Fruit fly (Drosophila melanogaster): ENCODE data around the gene CG33003.

Gene CG33003

DNA sequence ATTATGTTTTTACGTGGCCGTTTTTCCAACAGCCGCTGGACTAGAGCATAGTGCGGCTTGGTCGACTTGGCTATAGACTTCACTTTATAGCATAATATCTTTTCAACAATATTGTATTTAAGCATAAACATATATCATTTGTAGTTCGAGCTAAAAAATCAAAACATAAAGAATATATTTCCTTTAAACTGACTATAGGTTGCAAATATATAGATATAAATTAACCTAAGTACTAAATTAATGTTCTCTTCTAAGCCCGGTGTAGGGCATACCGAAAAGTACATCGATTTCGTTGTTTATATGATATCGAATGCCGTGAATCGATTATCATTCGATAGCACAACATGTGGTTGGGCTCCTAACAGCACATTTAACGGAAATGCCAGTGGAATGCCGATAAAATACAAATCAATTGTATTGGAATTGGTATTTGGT is 47.8 kb downstream of the CG33003 start, which contains the start of gene MFS18 (continued):
- peak; percentile 76 for TF ChIP-seq Antp (GFP tag; optimal IDR thresholded peaks at IDR 0.05)
- TF ChIP-seq Dp (GFP tag; optimal IDR thresholded peaks at IDR 0.05) = peak; percentile 43
- TF ChIP-seq chm (GFP tag; IDR thresholded peaks at IDR 0.05) = peak; percentile 97
- peak; percentile 97 for TF ChIP-seq Sox100B (GFP tag; optimal IDR thresholded peaks at IDR 0.05)
- peak; percentile 97 for TF ChIP-seq trem (tag; optimal IDR thresholded peaks at IDR 0.05)
- TF ChIP-seq Ssrp (tag; optimal IDR thresholded peaks at IDR 0.05) = peak; percentile 93
- TF ChIP-seq sc (optimal IDR thresholded peaks at IDR 0.05) = no peak
- TF ChIP-seq sc (GFP tag; optimal IDR thresholded peaks at IDR 0.05) = peak; percentile 93
- TF ChIP-seq Trl (optimal IDR thresholded peaks at IDR 0.05) = no peak
- TF ChIP-seq Trl (GFP tag; optimal IDR thresholded peaks at IDR 0.05) = peak; percentile 79
- TF ChIP-seq gro (GFP tag; optimal IDR thresholded peaks at IDR 0.05) = peak; percentile 87
- TF ChIP-seq hb (GFP tag; IDR thresholded peaks at IDR 0.05; ENCODE audit: partially characterized antibody) = peak; percentile 83
- peak; percentile 97 for TF ChIP-seq CG6765 (GFP tag; optimal IDR thresholded peaks at IDR 0.05)
- peak; percentile 96 for TF ChIP-seq toy (GFP tag; IDR thresholded peaks at IDR 0.05)
- TF ChIP-seq CG4328 (GFP tag; optimal IDR thresholded peaks at IDR 0.05) = peak; percentile 91
- no peak for TF ChIP-seq CG1832 (GFP tag; optimal IDR thresholded peaks at IDR 0.05)
- TF ChIP-seq cg (GFP tag; optimal IDR thresholded peaks at IDR 0.05) = no peak
- TF ChIP-seq NFAT (GFP tag; IDR thresholded peaks at IDR 0.05) = peak; percentile 97
- TF ChIP-seq Ada2b (GFP tag; IDR thresholded peaks at IDR 0.05) = peak; percentile 98
- TF ChIP-seq Taf1 (GFP tag; IDR thresholded peaks at IDR 0.05) = peak; percentile 96
- peak; percentile 98 for TF ChIP-seq CG6272 (GFP tag; IDR thresholded peaks at IDR 0.05)
- peak; percentile 97 for TF ChIP-seq BtbVII (GFP tag; optimal IDR thresholded peaks at IDR 0.05)
- peak; percentile 99 for TF ChIP-seq CG18599 (GFP tag; optimal IDR thresholded peaks at IDR 0.05)
- peak; percentile 80 for TF ChIP-seq wek (GFP tag; optimal IDR thresholded peaks at IDR 0.05)
- peak; percentile 95 for TF ChIP-seq sr (GFP tag; IDR thresholded peaks at IDR 0.05)
- TF ChIP-seq CG11695 (GFP tag; IDR thresholded peaks at IDR 0.05) = peak; percentile 100
- TF ChIP-seq CG7786 (GFP tag; optimal IDR thresholded peaks at IDR 0.05) = peak; percentile 78
- TF ChIP-seq esg (GFP tag; conservative IDR thresholded peaks at IDR 0.05) = peak; percentile 99
- TF ChIP-seq stwl (tag; optimal IDR thresholded peaks at IDR 0.05) = peak; percentile 94
- peak; percentile 91 for TF ChIP-seq CG9437 (GFP tag; optimal IDR thresholded peaks at IDR 0.05)
- peak; percentile 82 for TF ChIP-seq schlank (tag; optimal IDR thresholded peaks at IDR 0.05)
- peak; percentile 91 for TF ChIP-seq repo (GFP tag; optimal IDR thresholded peaks at IDR 0.05)
- peak; percentile 98 for TF ChIP-seq Aef1 (GFP tag; IDR thresholded peaks at IDR 0.05)
- peak; percentile 97 for TF ChIP-seq Sox102F (GFP tag; optimal IDR thresholded peaks at IDR 0.05)
- TF ChIP-seq CG11085 (GFP tag; IDR thresholded peaks at IDR 0.05) = peak; percentile 98
- TF ChIP-seq YL-1 (GFP tag; optimal IDR thresholded peaks at IDR 0.05) = peak; percentile 96
- TF ChIP-seq gcm (GFP tag; optimal IDR thresholded peaks at IDR 0.05) = peak; percentile 96
- TF ChIP-seq CG13296 (GFP tag; optimal IDR thresholded peaks at IDR 0.05) = peak; percentile 97
- peak; percentile 73 for TF ChIP-seq CG4707 (GFP tag; optimal IDR thresholded peaks at IDR 0.05)
- TF ChIP-seq tup (GFP tag; optimal IDR thresholded peaks at IDR 0.05) = peak; percentile 89
- TF ChIP-seq CG15073 (GFP tag; optimal IDR thresholded peaks at IDR 0.05) = peak; percentile 80
- TF ChIP-seq inv (GFP tag; IDR thresholded peaks at IDR 0.05; ENCODE audit: partially characterized antibody) = peak; percentile 48
- no peak for TF ChIP-seq abd-A (tag; optimal IDR thresholded peaks at IDR 0.05)
- TF ChIP-seq Usf (GFP tag; optimal IDR thresholded peaks at IDR 0.05) = peak; percentile 88
- TF ChIP-seq croc (GFP tag; conservative IDR thresholded peaks at IDR 0.05) = peak; percentile 98
- peak; percentile 88 for TF ChIP-seq CG6791 (GFP tag; IDR thresholded peaks at IDR 0.05; ENCODE audit: partially characterized antibody)
- peak; percentile 99 for TF ChIP-seq H15 (GFP tag; IDR thresholded peaks at IDR 0.05)
- peak; percentile 93 for TF ChIP-seq lbe (GFP tag; optimal IDR thresholded peaks at IDR 0.05)
- TF ChIP-seq cas (GFP tag; IDR thresholded peaks at IDR 0.05) = peak; percentile 98
- no peak for TF ChIP-seq corto (GFP tag; optimal IDR thresholded peaks at IDR 0.05)
- no peak for TF ChIP-seq Tbp (GFP tag; optimal IDR thresholded peaks at IDR 0.05)
